Worm (Caenorhabditis elegans) whole organism, midembryonic: ENCODE data around the gene smg-3.

ENCODE experiments used
- T22C8.4 ChIP-seq: fragments of 200-800 bp; sonication (Bioruptor generic); IDR thresholded peaks from 2 replicates; pipeline ENCODE4 v1.3.6; 2022; ENCODE audit warnings: missing genetic modification characterization, missing compliant biosample characterization
- cog-1 ChIP-seq: sonication (generic microtip); optimal IDR thresholded peaks from 2 replicates; lab custom pipeline; 2016; ENCODE audit warnings: missing genetic modification characterization, missing compliant biosample characterization
- flt-1 ChIP-seq: fragments of 200-800 bp; sonication (Bioruptor generic); IDR thresholded peaks from 2 replicates; pipeline ENCODE4 v1.3.6; 2022; ENCODE audit warnings: missing genetic modification characterization, missing compliant biosample characterization
- klf-2 ChIP-seq: fragments of 200-800 bp; sonication (Bioruptor generic); conservative IDR thresholded peaks from 2 replicates; pipeline ENCODE4 v1.3.6; 2022; ENCODE audit warnings: missing genetic modification reagents, missing genetic modification characterization, missing compliant biosample characterization
- med-1 ChIP-seq: sonication (generic microtip); optimal IDR thresholded peaks from 2 replicates; lab custom pipeline; 2017; ENCODE audit warnings: missing genetic modification characterization, mild to moderate bottlenecking, missing compliant biosample characterization, antibody characterized with exemption, missing genetic modification reagents; ENCODE audit not compliant: insufficient read depth
- ref-1 ChIP-seq: fragments of 200-800 bp; sonication (Bioruptor generic); conservative IDR thresholded peaks from 2 replicates; pipeline ENCODE4 v1.3.6; 2022; ENCODE audit warnings: missing genetic modification reagents, missing genetic modification characterization, missing compliant biosample characterization
- tab-1 ChIP-seq: fragments of 200-800 bp; sonication (Bioruptor generic); IDR thresholded peaks from 2 replicates; pipeline ENCODE4 v1.3.6; 2022; ENCODE audit warnings: missing genetic modification characterization, missing compliant biosample characterization
- ztf-23 ChIP-seq: fragments of 200-800 bp; sonication (Bioruptor generic); IDR thresholded peaks from 2 replicates; pipeline ENCODE4 v1.3.6; 2022; ENCODE audit warnings: missing genetic modification reagents, missing genetic modification characterization, missing compliant biosample characterization
- ztf-29 ChIP-seq: fragments of 200-800 bp; sonication (Bioruptor generic); IDR thresholded peaks from 2 replicates; pipeline ENCODE4 v1.3.6; 2022; ENCODE audit warnings: missing genetic modification reagents, missing genetic modification characterization, missing compliant biosample characterization

Gene smg-3

DNA sequence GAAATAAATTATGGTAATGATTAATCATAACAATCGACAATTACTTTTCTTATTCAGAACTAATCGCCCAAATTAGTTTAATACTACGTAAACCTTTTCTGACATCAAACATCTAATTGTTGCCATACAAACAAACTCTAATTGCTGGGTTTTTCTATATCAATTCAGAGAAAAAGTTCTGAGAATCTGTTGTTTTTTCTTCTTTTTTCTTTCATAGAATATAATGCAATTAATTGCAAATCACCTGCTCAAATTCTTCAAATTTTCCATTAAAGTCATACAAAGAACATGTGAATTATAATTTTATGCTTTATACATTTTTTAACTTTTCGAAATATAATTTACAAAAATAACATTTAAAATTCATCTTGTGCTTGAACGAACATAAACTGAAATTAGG is 30.5 kb upstream of the smg-3 start:
- TF ChIP-seq cog-1 (tag; lab: Kevin White, UChicago) (no peak), flt-1 (no peak), tab-1 (no peak), med-1 (GFP tag; lab: Kevin White, UChicago) (no peak), ref-1 (GFP tag; lab: Robert Waterston, UW) (no peak), ztf-29 (GFP tag; lab: Robert Waterston, UW) (no peak), T22C8.4 (GFP tag; lab: Robert Waterston, UW) (no peak), ztf-23 (GFP tag; lab: Robert Waterston, UW) (no peak), klf-2 (GFP tag; lab: Robert Waterston, UW) (no peak)

DNA sequence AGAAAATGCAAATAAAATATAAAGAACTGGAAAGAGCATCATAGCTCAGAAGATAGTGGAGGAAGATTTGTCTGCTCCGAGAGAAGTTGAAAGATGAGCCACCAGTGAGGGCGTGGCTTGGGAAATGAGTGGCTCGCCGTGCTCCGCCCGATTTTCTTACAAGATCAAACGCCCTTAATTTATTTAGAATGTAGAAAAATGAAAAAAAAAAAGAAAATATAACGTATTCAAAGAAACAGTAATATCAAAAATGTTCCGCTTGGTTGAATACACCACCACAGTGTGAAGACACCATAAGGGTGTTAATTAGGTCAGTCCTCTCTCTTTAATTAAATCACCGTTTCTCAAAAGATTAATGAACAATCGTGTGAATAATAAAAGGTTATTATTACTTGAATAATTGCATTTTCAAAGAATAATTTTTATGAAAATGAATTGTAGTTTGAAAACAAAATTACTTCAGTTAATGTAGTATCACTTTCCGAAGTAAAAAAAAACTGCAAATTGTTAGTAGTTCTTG is 29.6 kb upstream of the smg-3 start, which contains the start of gene sfrp-1:
sfrp-1 (minus strand) TSS at position 51 of the 520 bp plus-strand sequence.
- TF ChIP-seq cog-1 (tag; lab: Kevin White, UChicago) (no peak), klf-2 (GFP tag; lab: Robert Waterston, UW) (no peak), ref-1 (GFP tag; lab: Robert Waterston, UW) (no peak), ztf-29 (GFP tag; lab: Robert Waterston, UW) (no peak), T22C8.4 (GFP tag; lab: Robert Waterston, UW) (no peak), tab-1 (no peak), flt-1 (no peak), med-1 (GFP tag; lab: Kevin White, UChicago) (no peak), ztf-23 (GFP tag; lab: Robert Waterston, UW) (no peak)

DNA sequence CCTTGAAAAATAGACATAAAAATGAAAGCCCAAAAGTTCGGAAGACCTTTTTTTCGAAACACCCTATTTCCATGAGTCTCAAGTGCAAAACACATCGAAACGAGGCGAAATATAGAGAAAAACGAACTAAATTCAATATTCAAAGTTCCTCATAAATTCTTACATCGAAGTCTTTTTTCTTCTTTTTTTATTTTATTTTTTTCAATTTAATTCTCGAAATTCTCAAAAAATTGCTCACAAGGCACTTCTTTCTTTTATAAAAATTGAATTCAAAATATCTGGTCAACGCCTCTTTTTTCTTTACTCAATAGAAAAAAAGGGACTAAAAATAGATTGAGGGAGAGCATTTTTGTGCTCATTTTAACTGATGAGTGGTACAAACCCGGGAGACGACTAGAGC is 22.3 kb upstream of the smg-3 start:
- TF ChIP-seq ztf-29 (GFP tag; lab: Robert Waterston, UW), result no peak
- no peak for TF ChIP-seq med-1 (GFP tag; lab: Kevin White, UChicago)
- no peak for TF ChIP-seq ref-1 (GFP tag; lab: Robert Waterston, UW)
- TF ChIP-seq flt-1, result no peak
- no peak for TF ChIP-seq klf-2 (GFP tag; lab: Robert Waterston, UW)
- TF ChIP-seq cog-1 (tag; lab: Kevin White, UChicago), result no peak
- no peak for TF ChIP-seq ztf-23 (GFP tag; lab: Robert Waterston, UW)
- TF ChIP-seq T22C8.4 (GFP tag; lab: Robert Waterston, UW), result no peak
- no peak for TF ChIP-seq tab-1

DNA sequence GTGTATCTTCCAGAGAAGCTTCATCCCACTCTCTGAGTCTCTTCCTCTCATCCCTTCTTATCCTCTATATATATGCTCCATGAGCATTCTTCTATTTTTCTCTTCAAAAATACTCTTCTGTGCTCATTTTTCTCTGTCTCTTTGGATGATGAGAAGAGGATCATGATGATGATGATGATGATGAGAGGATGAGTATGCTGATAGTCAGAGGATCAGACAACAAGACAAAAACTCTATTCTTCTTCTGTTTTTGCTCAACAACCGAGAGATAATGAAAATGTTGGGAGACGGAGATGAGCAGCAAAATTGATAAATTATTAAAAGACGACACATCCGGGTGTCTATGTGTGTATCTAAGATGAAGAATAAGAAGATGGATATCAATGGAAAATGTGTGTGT is 20.4 kb upstream of the smg-3 start:
- TF ChIP-seq med-1 (GFP tag; lab: Kevin White, UChicago) (no peak), tab-1 (no peak), cog-1 (tag; lab: Kevin White, UChicago) (no peak), ref-1 (GFP tag; lab: Robert Waterston, UW) (no peak), klf-2 (GFP tag; lab: Robert Waterston, UW) (no peak), T22C8.4 (GFP tag; lab: Robert Waterston, UW) (no peak), flt-1 (no peak), ztf-23 (GFP tag; lab: Robert Waterston, UW) (no peak)

DNA sequence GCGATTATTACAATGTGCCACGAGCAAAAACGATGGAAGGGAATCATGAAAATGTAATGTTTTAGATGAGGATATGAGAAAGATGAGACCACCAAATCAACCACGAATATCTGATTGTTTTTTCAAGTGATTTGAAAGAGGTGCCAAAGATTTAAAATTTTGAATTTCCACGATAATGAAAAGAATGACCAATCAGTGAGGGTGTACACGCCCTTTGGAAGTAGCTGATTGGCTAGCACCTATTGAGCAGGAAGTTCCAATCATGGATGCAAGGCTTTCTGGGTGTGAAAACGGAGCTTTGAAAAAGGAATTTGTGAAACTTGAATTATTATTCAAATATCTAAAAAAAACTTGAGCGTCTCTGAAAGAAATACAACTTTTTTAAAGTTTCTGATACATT is 18.7 kb upstream of the smg-3 start:
- TF ChIP-seq cog-1 (tag; lab: Kevin White, UChicago) (no peak), ref-1 (GFP tag; lab: Robert Waterston, UW) (no peak), med-1 (GFP tag; lab: Kevin White, UChicago) (no peak), ztf-29 (GFP tag; lab: Robert Waterston, UW) (no peak), T22C8.4 (GFP tag; lab: Robert Waterston, UW) (no peak), klf-2 (GFP tag; lab: Robert Waterston, UW) (no peak), tab-1 (no peak), flt-1 (no peak), ztf-23 (GFP tag; lab: Robert Waterston, UW) (no peak)

DNA sequence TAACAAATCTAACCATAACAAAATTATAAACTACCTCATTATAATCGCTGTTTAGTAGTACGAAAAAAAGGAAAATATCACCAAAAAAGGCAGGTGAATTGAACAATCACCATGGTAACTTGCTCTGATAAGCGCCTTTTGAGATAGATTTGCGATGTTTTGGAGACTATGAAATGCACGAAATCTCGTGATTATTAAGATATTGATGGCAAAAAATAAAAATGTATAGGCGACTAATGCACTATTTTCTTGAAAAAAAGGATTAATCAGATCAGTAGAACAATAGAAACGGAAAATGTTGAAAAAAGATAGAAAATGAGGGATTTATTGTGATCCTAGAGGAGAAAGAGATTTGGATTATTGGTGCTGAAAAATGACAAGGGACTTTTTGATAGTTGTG is 15.7 kb upstream of the smg-3 start:
- TF ChIP-seq flt-1, result no peak
- no peak for TF ChIP-seq ztf-23 (GFP tag; lab: Robert Waterston, UW)
- TF ChIP-seq cog-1 (tag; lab: Kevin White, UChicago), result no peak
- TF ChIP-seq med-1 (GFP tag; lab: Kevin White, UChicago), result no peak
- no peak for TF ChIP-seq T22C8.4 (GFP tag; lab: Robert Waterston, UW)
- TF ChIP-seq ztf-29 (GFP tag; lab: Robert Waterston, UW), result no peak
- TF ChIP-seq tab-1, result no peak
- TF ChIP-seq ref-1 (GFP tag; lab: Robert Waterston, UW), result no peak
- no peak for TF ChIP-seq klf-2 (GFP tag; lab: Robert Waterston, UW)

DNA sequence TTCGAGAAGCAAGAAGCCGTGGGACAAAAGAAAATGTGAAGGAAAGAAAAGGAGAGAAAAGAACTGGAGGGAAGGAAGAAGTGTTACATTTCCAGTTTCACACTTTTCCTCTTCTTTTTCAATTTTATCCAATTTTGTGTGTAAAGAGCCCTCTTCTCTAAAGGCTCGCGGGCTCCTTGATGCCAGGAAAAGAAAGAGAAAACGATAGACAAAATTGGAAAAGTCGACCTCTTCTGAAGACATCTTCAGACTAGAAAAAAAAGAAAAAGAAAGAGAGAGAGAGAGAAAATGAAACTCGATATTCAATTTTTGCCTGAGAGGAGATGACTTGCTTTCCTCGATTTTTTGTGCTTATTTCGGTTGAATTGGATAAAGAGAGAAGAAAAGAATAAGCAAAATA is 12.1 kb upstream of the smg-3 start:
- TF ChIP-seq T22C8.4 (GFP tag; lab: Robert Waterston, UW) (no peak), klf-2 (GFP tag; lab: Robert Waterston, UW) (no peak), tab-1 (no peak), ztf-23 (GFP tag; lab: Robert Waterston, UW) (no peak), flt-1 (no peak), cog-1 (tag; lab: Kevin White, UChicago) (no peak), med-1 (GFP tag; lab: Kevin White, UChicago) (no peak), ref-1 (GFP tag; lab: Robert Waterston, UW) (no peak), ztf-29 (GFP tag; lab: Robert Waterston, UW) (no peak)

DNA sequence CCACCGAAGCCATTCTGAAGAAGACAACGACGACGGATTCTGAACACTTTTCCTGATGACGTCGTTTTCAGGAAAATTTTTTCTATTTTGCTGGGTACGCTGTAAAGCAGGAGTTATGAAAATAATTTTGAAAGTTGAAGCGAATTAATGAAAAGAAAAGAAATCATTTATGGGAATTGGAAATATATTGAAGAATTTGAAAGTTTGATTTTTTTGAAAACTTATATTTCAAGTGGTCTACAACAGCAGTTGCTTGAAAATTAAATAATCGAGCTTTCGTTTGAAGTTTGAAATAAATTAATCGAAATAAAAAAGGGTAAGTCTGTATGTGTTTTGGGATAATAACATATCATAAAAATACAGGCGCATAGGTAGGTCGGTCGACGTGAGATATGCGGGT is 11.1 kb upstream of the smg-3 start, which contains the start of gene shl-1:
shl-1 (minus strand) TSS at position 101 of the 400 bp plus-strand sequence.
- no peak for TF ChIP-seq flt-1
- no peak for TF ChIP-seq klf-2 (GFP tag; lab: Robert Waterston, UW)
- TF ChIP-seq cog-1 (tag; lab: Kevin White, UChicago), result no peak
- no peak for TF ChIP-seq tab-1
- no peak for TF ChIP-seq T22C8.4 (GFP tag; lab: Robert Waterston, UW)
- TF ChIP-seq med-1 (GFP tag; lab: Kevin White, UChicago), result no peak

DNA sequence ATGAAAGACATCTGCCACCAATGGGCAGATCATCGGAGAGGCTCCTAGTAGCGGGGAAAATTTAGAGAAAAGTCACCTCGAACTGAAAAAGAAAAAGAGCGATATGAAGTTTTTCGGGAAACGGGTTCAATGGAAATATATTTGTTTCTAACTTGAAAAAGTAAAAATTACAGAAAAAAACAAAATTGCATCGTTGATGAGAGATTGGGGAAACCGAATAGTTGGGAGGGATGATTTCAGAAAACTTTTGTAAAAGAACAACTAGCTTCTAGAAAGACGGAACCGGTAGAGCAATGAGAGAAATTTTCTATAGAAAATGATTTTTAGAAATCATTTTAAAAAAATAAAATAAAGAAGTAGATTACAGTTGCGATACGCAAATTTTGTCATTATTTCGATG is 5.5 kb upstream of the smg-3 start:
- TF ChIP-seq klf-2 (GFP tag; lab: Robert Waterston, UW), result no peak
- no peak for TF ChIP-seq flt-1
- no peak for TF ChIP-seq tab-1
- TF ChIP-seq ztf-29 (GFP tag; lab: Robert Waterston, UW), result no peak
- TF ChIP-seq ref-1 (GFP tag; lab: Robert Waterston, UW), result no peak
- TF ChIP-seq T22C8.4 (GFP tag; lab: Robert Waterston, UW), result no peak
- TF ChIP-seq ztf-23 (GFP tag; lab: Robert Waterston, UW), result no peak
- no peak for TF ChIP-seq med-1 (GFP tag; lab: Kevin White, UChicago)
- no peak for TF ChIP-seq cog-1 (tag; lab: Kevin White, UChicago)
